Worm (Caenorhabditis elegans) whole organism, young adult: ENCODE data around the gene srx-114.
A peak's percentile ranks its signal among the peaks of the same experiment; 100 is the strongest.

Source experiments
- F33H1.4 ChIP-seq: fragments of 200-800 bp; sonication (Bioruptor generic); IDR thresholded peaks from 2 replicates; pipeline ENCODE4 v1.3.6; 2022; ENCODE audit warnings: missing genetic modification reagents, missing genetic modification characterization, missing compliant biosample characterization
- F39B2.1 ChIP-seq: fragments of 200-800 bp; sonication (Bioruptor generic); IDR thresholded peaks from 2 replicates; pipeline ENCODE4 v1.3.6; 2022; ENCODE audit warnings: missing genetic modification reagents, missing genetic modification characterization, missing compliant biosample characterization
- K12H6.12 ChIP-seq: fragments of 200-800 bp; sonication (Bioruptor generic); optimal IDR thresholded peaks from 2 replicates; lab custom pipeline; 2018; ENCODE audit warnings: mild to moderate bottlenecking, missing genetic modification characterization, missing compliant biosample characterization
- T07F8.4 ChIP-seq: sonication (generic microtip); optimal IDR thresholded peaks from 2 replicates; lab custom pipeline; 2016; ENCODE audit warnings: mild to moderate bottlenecking, missing genetic modification characterization, moderate library complexity, missing compliant biosample characterization
- T26A5.8 ChIP-seq: sonication (generic microtip); optimal IDR thresholded peaks from 2 replicates; lab custom pipeline; 2016; ENCODE audit warnings: missing genetic modification characterization, missing compliant biosample characterization
- Y53G8AR.9 ChIP-seq: fragments of 200-800 bp; sonication (Bioruptor generic); conservative IDR thresholded peaks from 2 replicates; pipeline ENCODE4 v1.3.6; 2022; ENCODE audit warnings: missing genetic modification reagents, missing genetic modification characterization, missing compliant biosample characterization
- akir-1 ChIP-seq: fragments of 200-800 bp; sonication (Bioruptor generic); optimal IDR thresholded peaks from 2 replicates; lab custom pipeline; 2018; ENCODE audit warnings: mild to moderate bottlenecking, missing genetic modification characterization, moderate library complexity, missing compliant biosample characterization
- ccch-3 ChIP-seq: fragments of 200-800 bp; sonication (Bioruptor generic); optimal IDR thresholded peaks from 2 replicates; lab custom pipeline; 2018; ENCODE audit warnings: mild to moderate bottlenecking, missing genetic modification characterization, missing compliant biosample characterization
- cebp-2 ChIP-seq: fragments of 200-800 bp; sonication (Bioruptor generic); IDR thresholded peaks from 2 replicates; pipeline ENCODE4 v1.3.6; 2022; ENCODE audit warnings: missing genetic modification characterization, missing compliant biosample characterization
- ceh-100 ChIP-seq: fragments of 200-800 bp; sonication (Bioruptor generic); IDR thresholded peaks from 2 replicates; pipeline ENCODE4 v1.3.6; 2022; ENCODE audit warnings: missing genetic modification reagents, missing genetic modification characterization, missing compliant biosample characterization
- ceh-58 ChIP-seq: fragments of 200-800 bp; sonication (Bioruptor generic); IDR thresholded peaks from 2 replicates; pipeline ENCODE4 v1.3.6; 2022; ENCODE audit warnings: missing genetic modification characterization, missing compliant biosample characterization
- ceh-91 ChIP-seq: fragments of 200-800 bp; sonication (Bioruptor generic); IDR thresholded peaks from 2 replicates; pipeline ENCODE4 v1.3.6; 2022; ENCODE audit warnings: missing genetic modification reagents, missing genetic modification characterization, missing compliant biosample characterization
- chd-7 ChIP-seq: sonication (generic microtip); optimal IDR thresholded peaks from 2 replicates; lab custom pipeline; 2016; ENCODE audit warnings: mild to moderate bottlenecking, missing genetic modification characterization, moderate library complexity, missing compliant biosample characterization
- die-1 ChIP-seq: sonication (generic microtip); optimal IDR thresholded peaks from 2 replicates; lab custom pipeline; 2016; ENCODE audit warnings: missing genotype, mild to moderate bottlenecking, missing genetic modification characterization, missing compliant biosample characterization
- ets-4 ChIP-seq: fragments of 200-800 bp; sonication (Bioruptor generic); optimal IDR thresholded peaks from 2 replicates; lab custom pipeline; 2018; ENCODE audit warnings: mild to moderate bottlenecking, missing genetic modification characterization, missing compliant biosample characterization
- him-1 ChIP-seq: sonication (generic microtip); optimal IDR thresholded peaks from 2 replicates; lab custom pipeline; 2016; ENCODE audit warnings: missing genotype, missing genetic modification reagents, missing genetic modification characterization, missing compliant biosample characterization
- hlh-26 ChIP-seq: fragments of 200-800 bp; sonication (Bioruptor generic); conservative IDR thresholded peaks from 2 replicates; pipeline ENCODE4 v1.3.6; 2022; ENCODE audit warnings: missing genetic modification reagents, missing genetic modification characterization, missing compliant biosample characterization
- hmg-1.2 ChIP-seq: fragments of 200-800 bp; sonication (Bioruptor generic); IDR thresholded peaks from 2 replicates; pipeline ENCODE4 v1.3.6; 2022; ENCODE audit warnings: missing genetic modification reagents, missing genetic modification characterization, missing compliant biosample characterization
- let-526 ChIP-seq: fragments of 200-800 bp; sonication (Bioruptor generic); IDR thresholded peaks from 2 replicates; pipeline ENCODE4 v1.3.6; 2022; ENCODE audit warnings: missing genetic modification reagents, missing genetic modification characterization, missing compliant biosample characterization
- lin-54 ChIP-seq: fragments of 200-800 bp; sonication (Bioruptor generic); optimal IDR thresholded peaks from 2 replicates; lab custom pipeline; 2018; ENCODE audit warnings: mild to moderate bottlenecking, missing genetic modification characterization, missing compliant biosample characterization
- lir-1 ChIP-seq: fragments of 200-800 bp; sonication (Bioruptor generic); conservative IDR thresholded peaks from 2 replicates; pipeline ENCODE4 v1.3.6; 2022; ENCODE audit warnings: missing genetic modification reagents, missing genetic modification characterization, missing compliant biosample characterization
- lsl-1 ChIP-seq: fragments of 200-800 bp; sonication (Bioruptor generic); optimal IDR thresholded peaks from 2 replicates; lab custom pipeline; 2018; ENCODE audit warnings: mild to moderate bottlenecking, missing genetic modification characterization, moderate library complexity, missing compliant biosample characterization
- madf-10 ChIP-seq: sonication (generic microtip); optimal IDR thresholded peaks from 2 replicates; lab custom pipeline; 2016; ENCODE audit warnings: mild to moderate bottlenecking, missing genetic modification characterization, missing compliant biosample characterization
- madf-6 ChIP-seq: fragments of 200-800 bp; sonication (Bioruptor generic); IDR thresholded peaks from 2 replicates; pipeline ENCODE4 v1.3.6; 2022; ENCODE audit warnings: missing genetic modification reagents, missing genetic modification characterization, missing compliant biosample characterization
- madf-8 ChIP-seq: fragments of 200-800 bp; sonication (Bioruptor generic); conservative IDR thresholded peaks from 2 replicates; pipeline ENCODE4 v1.3.6; 2022; ENCODE audit warnings: missing genetic modification reagents, missing genetic modification characterization, missing compliant biosample characterization
- mcd-1 ChIP-seq: fragments of 200-800 bp; sonication (Bioruptor generic); IDR thresholded peaks from 2 replicates; pipeline ENCODE4 v1.3.6; 2022; ENCODE audit warnings: missing genetic modification reagents, missing genetic modification characterization, missing compliant biosample characterization
- mxl-1 ChIP-seq: sonication (generic microtip); optimal IDR thresholded peaks from 2 replicates; lab custom pipeline; 2016; ENCODE audit warnings: missing genetic modification characterization, missing compliant biosample characterization
- nhr-27 ChIP-seq: fragments of 200-800 bp; sonication (Bioruptor generic); optimal IDR thresholded peaks from 2 replicates; lab custom pipeline; 2018; ENCODE audit warnings: mild to moderate bottlenecking, missing genetic modification characterization, moderate library complexity, missing compliant biosample characterization
- nhr-80 ChIP-seq: sonication (generic microtip); optimal IDR thresholded peaks from 2 replicates; lab custom pipeline; 2016; ENCODE audit warnings: missing genetic modification characterization, missing compliant biosample characterization
- nhr-90 ChIP-seq: sonication (generic microtip); optimal IDR thresholded peaks from 2 replicates; lab custom pipeline; 2016; ENCODE audit warnings: missing genotype, mild to moderate bottlenecking, missing genetic modification characterization, missing compliant biosample characterization
- rec-8 ChIP-seq, 2 experiments: sonication (generic microtip); optimal IDR thresholded peaks; 2 replicates each; lab custom pipeline; 2016; ENCODE audit warnings: mild to moderate bottlenecking in 2 of 2, missing genetic modification characterization in 2 of 2, missing genetic modification reagents in 2 of 2, missing genotype in 2 of 2, missing biosample characterization in 1 of 2, missing compliant biosample characterization in 1 of 2, moderate library complexity in 1 of 2
- repo-1 ChIP-seq: sonication (generic microtip); optimal IDR thresholded peaks from 2 replicates; lab custom pipeline; 2017; ENCODE audit warnings: mild to moderate bottlenecking, missing genetic modification characterization, missing compliant biosample characterization
- rpc-1 ChIP-seq, 2 experiments: fragments of 150-350 bp in 1 of 2; sonication (generic microtip) in 1 of 2; optimal IDR thresholded peaks; 2 replicates each; lab custom pipeline; 2014 to 2018; ENCODE audit warnings: missing biosample characterization in 1 of 2, missing genetic modification characterization in 1 of 2, missing genetic modification reagents in 1 of 2, missing genotype in 1 of 2
- sdz-38 ChIP-seq: sonication (generic microtip); optimal IDR thresholded peaks from 2 replicates; lab custom pipeline; 2016; ENCODE audit warnings: missing genotype, missing genetic modification characterization, missing compliant biosample characterization
- snpc-3.4 ChIP-seq: sonication (generic microtip); optimal IDR thresholded peaks from 2 replicates; lab custom pipeline; 2017; ENCODE audit warnings: missing genetic modification characterization, mild to moderate bottlenecking, missing compliant biosample characterization, antibody characterized with exemption, moderate library complexity, missing genotype, missing genetic modification reagents
- snpc-4 ChIP-seq, 5 experiments: fragments of 150-350 bp in 1 of 5; sonication (generic microtip) in 4 of 5; optimal IDR thresholded peaks; 2 replicates each; lab custom pipeline; 2014 to 2018; ENCODE audit warnings: missing genetic modification characterization in 5 of 5, missing biosample characterization in 3 of 5, antibody characterized with exemption in 2 of 5, mild to moderate bottlenecking in 2 of 5, missing compliant biosample characterization in 2 of 5, missing genotype in 2 of 5, moderate library complexity in 2 of 5, missing genetic modification reagents in 1 of 5
- tbp1 ChIP-seq: fragments of 200-800 bp; sonication (Bioruptor generic); optimal IDR thresholded peaks from 2 replicates; lab custom pipeline; 2018; ENCODE audit warnings: mild to moderate bottlenecking, missing genetic modification characterization, missing compliant biosample characterization
- xnd-1 ChIP-seq: sonication (generic microtip); optimal IDR thresholded peaks from 2 replicates; lab custom pipeline; 2016; ENCODE audit warnings: missing genotype, missing genetic modification reagents, missing genetic modification characterization, missing compliant biosample characterization
- zim-3 ChIP-seq: sonication (generic microtip); optimal IDR thresholded peaks from 2 replicates; lab custom pipeline; 2017; ENCODE audit warnings: mild to moderate bottlenecking, missing genetic modification characterization, moderate library complexity, missing compliant biosample characterization
- ztf-22 ChIP-seq: fragments of 200-800 bp; sonication (Bioruptor generic); optimal IDR thresholded peaks from 2 replicates; lab custom pipeline; 2018; ENCODE audit warnings: mild to moderate bottlenecking, missing genetic modification characterization, moderate library complexity, missing compliant biosample characterization
- ztf-3 ChIP-seq: fragments of 200-800 bp; sonication (Bioruptor generic); optimal IDR thresholded peaks from 2 replicates; lab custom pipeline; 2018; ENCODE audit warnings: mild to moderate bottlenecking, missing genetic modification characterization, missing compliant biosample characterization

srx-114 gene

DNA sequence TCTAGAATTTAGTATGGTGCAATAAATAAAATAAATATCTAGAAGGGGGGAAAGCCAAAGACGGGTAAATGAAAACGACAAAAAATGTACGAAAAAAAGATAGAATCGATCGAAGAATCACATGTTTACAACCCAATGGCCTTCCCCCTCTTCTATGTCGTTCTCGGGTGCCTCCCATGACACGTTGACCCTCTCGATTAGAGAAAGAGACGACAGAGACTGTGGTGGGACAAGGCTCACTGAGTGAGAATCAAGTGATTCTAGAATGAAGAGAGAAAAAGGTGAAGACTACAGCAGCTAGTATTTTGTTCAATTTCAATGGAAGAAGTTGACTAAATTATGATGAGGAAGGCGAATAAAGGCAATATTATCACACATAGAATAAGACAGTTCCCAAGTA, 6.9 kb downstream of the srx-114 start (continued):
- TF ChIP-seq nhr-27 = no peak
- peak; percentile 29 for TF ChIP-seq tbp1 (GFP tag; lab: Kevin White, UChicago)
- TF ChIP-seq die-1 (tag; lab: Kevin White, UChicago) = peak; percentile 23
- no peak for TF ChIP-seq sdz-38 (tag; lab: Kevin White, UChicago)
- no peak for TF ChIP-seq snpc-4 (GFP tag; optimal IDR thresholded peaks at IDR 0.05; lab: Kevin White, UChicago)
- peak in 3 of 4 experiments; percentile 8 to 18 (median 9) for TF ChIP-seq snpc-4 (tag; optimal IDR thresholded peaks at IDR 0.05; lab: Kevin White, UChicago)
- no peak for TF ChIP-seq Y53G8AR.9 (GFP tag; lab: Robert Waterston, UW)
- peak; percentile 38 for TF ChIP-seq K12H6.12
- TF ChIP-seq nhr-80 (tag; lab: Kevin White, UChicago) = peak; percentile 57
- TF ChIP-seq ceh-100 (GFP tag; lab: Robert Waterston, UW) = no peak; the same call in 1 of the 2 replicates
- peak; percentile 13 for TF ChIP-seq ets-4 (GFP tag; lab: Kevin White, UChicago)
- peak; percentile 32 for TF ChIP-seq madf-10 (tag; lab: Kevin White, UChicago)
- no peak for TF ChIP-seq chd-7 (tag; lab: Kevin White, UChicago)
- peak; percentile 51 for TF ChIP-seq mcd-1 (GFP tag; lab: Robert Waterston, UW)
- no peak for TF ChIP-seq T26A5.8
- TF ChIP-seq cebp-2 (GFP tag; lab: Robert Waterston, UW) = no peak
- no peak for TF ChIP-seq ztf-22 (GFP tag; lab: Kevin White, UChicago)
- no peak for TF ChIP-seq ccch-3 (GFP tag; lab: Kevin White, UChicago)
- no peak for TF ChIP-seq akir-1
- no peak for TF ChIP-seq let-526 (GFP tag; lab: Robert Waterston, UW)

DNA sequence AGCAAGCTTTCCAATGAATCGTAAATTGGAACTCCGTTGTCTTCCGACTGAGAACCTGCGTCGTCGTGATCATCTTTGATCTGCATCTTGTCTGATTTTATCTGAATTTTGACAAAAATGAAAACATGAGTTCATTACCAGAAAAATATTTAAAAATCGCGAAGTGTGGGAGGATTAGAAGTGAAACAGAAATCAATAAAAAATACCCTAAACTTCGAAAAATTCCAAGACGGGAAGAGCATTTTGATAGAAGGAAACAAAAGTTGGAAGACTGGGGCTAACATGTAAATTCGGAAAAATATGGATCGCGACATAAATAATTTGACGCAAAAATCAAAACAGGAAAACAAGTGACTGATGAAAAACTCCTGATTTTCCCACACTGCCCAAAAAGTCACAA, 7.3 kb downstream of the srx-114 start, which contains the start of gene F07F6.8:
Gene F07F6.8, minus strand, starts transcription at position 101 of the 400 bp plus-strand sequence.
- TF ChIP-seq tbp1 (GFP tag; lab: Kevin White, UChicago) (no peak), mxl-1 (peak; percentile 6), repo-1 (peak; percentile 16), madf-6 (GFP tag; lab: Robert Waterston, UW) (0 out of 2 replicates have a peak, but pooled peaks have one; percentile 14), chd-7 (tag; lab: Kevin White, UChicago) (no peak)

DNA sequence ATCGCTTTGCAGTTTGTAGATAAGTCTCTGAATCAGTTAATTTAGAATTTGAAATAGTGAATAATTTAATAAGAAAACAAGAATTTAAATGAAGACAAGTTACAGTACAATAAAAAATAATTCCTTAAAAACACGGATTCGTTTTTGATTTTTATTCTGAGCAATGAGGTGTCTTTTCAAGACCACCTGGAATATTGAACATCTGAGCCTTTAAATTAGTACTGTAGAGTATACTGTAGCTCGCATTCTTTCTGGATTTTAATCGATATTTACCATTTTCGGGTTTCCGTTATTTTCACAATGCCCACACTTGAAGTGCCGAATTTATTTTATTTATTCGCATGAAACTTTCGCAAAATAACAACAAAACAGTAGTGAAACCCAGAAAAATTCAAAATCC, 9.1 kb downstream of the srx-114 start, which contains the start of gene F07F6.7:
Gene F07F6.7, minus strand, starts transcription at position 27 of the 400 bp plus-strand sequence.
- TF ChIP-seq F33H1.4 = peak; percentile 76
- TF ChIP-seq lsl-1 (GFP tag; lab: Kevin White, UChicago) = peak; percentile 93
- TF ChIP-seq him-1 (tag; lab: Kevin White, UChicago) = peak; percentile 15
- TF ChIP-seq madf-8 (GFP tag; lab: Robert Waterston, UW) = peak; percentile 49
- TF ChIP-seq F39B2.1 = no peak
- peak; percentile 67 for TF ChIP-seq xnd-1 (tag; lab: Kevin White, UChicago)
- TF ChIP-seq ztf-3 (GFP tag; lab: Kevin White, UChicago) = no peak
- TF ChIP-seq lin-54 (GFP tag; lab: Kevin White, UChicago) = peak; percentile 24
- no peak for TF ChIP-seq snpc-4 (GFP tag; optimal IDR thresholded peaks at IDR 0.05; lab: Kevin White, UChicago)
- peak in 1 of 4 experiments; percentile 14 for TF ChIP-seq snpc-4 (tag; optimal IDR thresholded peaks at IDR 0.05; lab: Kevin White, UChicago)
- TF ChIP-seq nhr-90 (tag; lab: Kevin White, UChicago) = no peak
- peak; percentile 20; the same call in 1 of the 2 replicates for TF ChIP-seq mcd-1 (GFP tag; lab: Robert Waterston, UW)
- peak; percentile 85 for TF ChIP-seq madf-6 (GFP tag; lab: Robert Waterston, UW)
- TF ChIP-seq nhr-80 (tag; lab: Kevin White, UChicago) = no peak
- TF ChIP-seq, all 124 proteins: peak for 9

DNA sequence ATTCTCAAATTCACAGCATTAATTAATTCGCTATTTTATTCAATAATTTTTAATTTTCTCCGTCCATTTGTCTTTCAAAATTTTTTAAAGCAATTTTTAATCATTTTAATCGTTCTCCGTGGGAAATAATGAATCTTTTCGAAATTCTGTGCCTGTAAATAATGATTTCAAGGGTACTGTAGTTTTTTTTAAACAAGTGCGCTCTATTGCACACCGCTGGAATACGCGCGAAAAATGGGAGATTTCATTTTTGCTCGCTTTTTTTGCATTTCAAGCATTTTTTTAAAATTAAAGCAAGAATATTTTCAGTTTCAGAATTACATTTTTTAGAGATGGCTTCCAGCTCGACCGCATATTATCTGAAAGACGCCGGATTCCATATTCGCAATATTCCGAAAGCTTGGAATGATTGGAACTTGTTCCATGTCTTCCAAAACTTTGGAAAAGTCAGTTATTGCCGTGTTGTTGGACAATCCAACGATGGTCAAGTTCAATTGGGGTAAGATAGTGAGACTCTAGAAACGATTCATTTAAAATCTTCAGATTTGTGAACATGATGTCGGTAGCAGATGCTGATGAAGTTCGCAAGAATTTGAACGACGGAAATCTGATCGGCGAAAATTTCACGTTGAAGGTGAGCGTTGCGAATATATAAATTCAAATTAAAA, 11.9 kb downstream of the srx-114 start, which contains the start of gene tofu-6:
Gene tofu-6, plus strand, starts transcription at position 302 of the 668 bp plus-strand sequence.
- TF ChIP-seq zim-3 (no peak), lir-1 (GFP tag; lab: Robert Waterston, UW) (no peak), ceh-91 (GFP tag; lab: Robert Waterston, UW) (peak; percentile 90), rpc-1 (optimal IDR thresholded peaks at IDR 0.05; lab: Kevin White, UChicago) (no peak), rpc-1 (tag; optimal IDR thresholded peaks at IDR 0.05; lab: Kevin White, UChicago) (no peak), ceh-58 (GFP tag; lab: Robert Waterston, UW) (no peak), snpc-3.4 (tag; lab: Kevin White, UChicago) (peak; percentile 78), hlh-26 (GFP tag; lab: Robert Waterston, UW) (no peak), hmg-1.2 (GFP tag; lab: Robert Waterston, UW) (0 out of 2 replicates have a peak, but pooled peaks have one; percentile 32), let-526 (GFP tag; lab: Robert Waterston, UW) (no peak), ceh-100 (GFP tag; lab: Robert Waterston, UW) (peak; percentile 26; the same call in 1 of the 2 replicates), rec-8 (tag; optimal IDR thresholded peaks at IDR 0.05; lab: Kevin White, UChicago) (no peak), T07F8.4 (no peak)
